Fruit fly (Drosophila melanogaster) S2 (cell line): Measurements from ENCODE around the gene CG18095.

Experiments
- CG8478 ChIP-seq: fragments of >200 bp; optimal IDR thresholded peaks from 2 replicates; lab custom pipeline; 2018
- CTCF ChIP-seq, 2 experiments: fragments of >200 bp; optimal IDR thresholded peaks; 2 replicates each; lab custom pipeline; 2018

dm6 chr2L:14049958-14050357 lies 18.6 kb upstream of the CG18095 start:
- TF ChIP-seq CG8478 (lab: Kevin White, UChicago) = no peak
- TF ChIP-seq CTCF (optimal IDR thresholded peaks at IDR 0.05; lab: Kevin White, UChicago) = no peak
